Worm (Caenorhabditis elegans) whole organism, mixed stage, embryonic: Measurements from ENCODE around the gene R07B7.6.

Experiments
- bed-3 ChIP-seq: fragments of 200-800 bp; sonication (Bioruptor generic); optimal IDR thresholded peaks from 3 replicates; lab custom pipeline; 2018; ENCODE audit warnings: mild to moderate bottlenecking, missing genetic modification characterization, moderate library complexity, missing compliant biosample characterization
- blmp-1 ChIP-seq: fragments of 150-350 bp; optimal IDR thresholded peaks from 2 replicates; lab custom pipeline; 2014; ENCODE audit warnings: missing biosample characterization, missing genetic modification characterization
- ceh-39 ChIP-seq: fragments of 150-350 bp; optimal IDR thresholded peaks from 2 replicates; lab custom pipeline; 2014; ENCODE audit warnings: missing biosample characterization, missing genetic modification characterization
- ceh-43 ChIP-seq: fragments of 200-800 bp; sonication (Bioruptor generic); optimal IDR thresholded peaks from 2 replicates; lab custom pipeline; 2018; ENCODE audit warnings: mild to moderate bottlenecking, missing genetic modification characterization, moderate library complexity, missing compliant biosample characterization
- ceh-83 ChIP-seq: fragments of 200-800 bp; sonication (Bioruptor generic); optimal IDR thresholded peaks from 2 replicates; lab custom pipeline; 2018; ENCODE audit warnings: mild to moderate bottlenecking, missing genetic modification characterization, missing compliant biosample characterization
- ces-1 ChIP-seq: fragments of 150-350 bp; optimal IDR thresholded peaks from 2 replicates; lab custom pipeline; 2014; ENCODE audit warnings: missing biosample characterization, missing genetic modification reagents, missing genetic modification characterization
- cnd-1 ChIP-seq: fragments of 200-800 bp; sonication (Bioruptor generic); optimal IDR thresholded peaks from 2 replicates; lab custom pipeline; 2018; ENCODE audit warnings: mild to moderate bottlenecking, missing genetic modification characterization, missing compliant biosample characterization
- drap-1 ChIP-seq: fragments of 200-800 bp; sonication (Bioruptor generic); optimal IDR thresholded peaks from 3 replicates; lab custom pipeline; 2018; ENCODE audit warnings: mild to moderate bottlenecking, missing genetic modification characterization, missing compliant biosample characterization
- elt-1 ChIP-seq: sonication (generic microtip); optimal IDR thresholded peaks from 2 replicates; lab custom pipeline; 2017; ENCODE audit warnings: missing genetic modification characterization, mild to moderate bottlenecking, missing compliant biosample characterization, antibody characterized with exemption, moderate library complexity, borderline replicate concordance; ENCODE audit not compliant: insufficient read depth
- elt-3 ChIP-seq: fragments of 150-350 bp; optimal IDR thresholded peaks from 2 replicates; lab custom pipeline; 2014; ENCODE audit warnings: missing biosample characterization, missing genetic modification characterization
- flh-1 ChIP-seq: fragments of 200-800 bp; sonication (Bioruptor generic); optimal IDR thresholded peaks from 2 replicates; lab custom pipeline; 2018; ENCODE audit warnings: mild to moderate bottlenecking, missing genetic modification characterization, moderate library complexity, missing compliant biosample characterization
- ham-2 ChIP-seq: fragments of 200-800 bp; sonication (Bioruptor generic); optimal IDR thresholded peaks from 2 replicates; lab custom pipeline; 2018; ENCODE audit warnings: mild to moderate bottlenecking, missing genetic modification characterization, missing compliant biosample characterization
- hlh-1 ChIP-seq: fragments of 150-350 bp; optimal IDR thresholded peaks from 2 replicates; lab custom pipeline; 2014; ENCODE audit warnings: missing biosample characterization, missing genetic modification reagents, missing genetic modification characterization
- lin-13 ChIP-seq: fragments of 150-350 bp; optimal IDR thresholded peaks from 2 replicates; lab custom pipeline; 2014; ENCODE audit warnings: missing biosample characterization, missing genetic modification characterization
- lin-32 ChIP-seq: fragments of 200-800 bp; sonication (Bioruptor generic); optimal IDR thresholded peaks from 2 replicates; lab custom pipeline; 2018; ENCODE audit warnings: mild to moderate bottlenecking, missing genetic modification characterization, missing compliant biosample characterization
- lsy-2 ChIP-seq: fragments of 150-350 bp; optimal IDR thresholded peaks from 2 replicates; lab custom pipeline; 2014; ENCODE audit warnings: missing biosample characterization, missing genetic modification characterization
- mab-5 ChIP-seq: fragments of 150-350 bp; optimal IDR thresholded peaks from 2 replicates; lab custom pipeline; 2014; ENCODE audit warnings: missing biosample characterization, missing genetic modification characterization
- mep-1 ChIP-seq: fragments of 150-350 bp; optimal IDR thresholded peaks from 2 replicates; lab custom pipeline; 2017; ENCODE audit warnings: missing biosample characterization, missing genetic modification reagents, missing genetic modification characterization, inconsistent platforms
- mls-2 ChIP-seq: sonication (generic microtip); optimal IDR thresholded peaks from 2 replicates; lab custom pipeline; 2016; ENCODE audit warnings: mild to moderate bottlenecking, missing genetic modification characterization, moderate library complexity, missing compliant biosample characterization
- nhr-12 ChIP-seq: fragments of 150-350 bp; optimal IDR thresholded peaks from 2 replicates; lab custom pipeline; 2014; ENCODE audit warnings: missing biosample characterization, missing genetic modification characterization
- nhr-2 ChIP-seq: fragments of 150-350 bp; optimal IDR thresholded peaks from 2 replicates; lab custom pipeline; 2014; ENCODE audit warnings: missing biosample characterization, missing genetic modification characterization
- nhr-237 ChIP-seq: fragments of 150-350 bp; optimal IDR thresholded peaks from 2 replicates; lab custom pipeline; 2014; ENCODE audit warnings: missing biosample characterization, missing genetic modification characterization
- nhr-28 ChIP-seq: fragments of 150-350 bp; optimal IDR thresholded peaks from 2 replicates; lab custom pipeline; 2014; ENCODE audit warnings: missing biosample characterization, missing genetic modification characterization
- nhr-76 ChIP-seq: sonication (generic microtip); optimal IDR thresholded peaks from 2 replicates; lab custom pipeline; 2017; ENCODE audit warnings: missing biosample characterization, missing genetic modification characterization
- pha-4 ChIP-seq: fragments of 150-350 bp; optimal IDR thresholded peaks from 2 replicates; lab custom pipeline; 2018; ENCODE audit warnings: missing biosample characterization, missing genetic modification reagents, missing genetic modification characterization
- sem-2 ChIP-seq: fragments of 200-800 bp; sonication (Bioruptor generic); optimal IDR thresholded peaks from 2 replicates; lab custom pipeline; 2018; ENCODE audit warnings: mild to moderate bottlenecking, missing genetic modification characterization, missing compliant biosample characterization
- snpc-4 ChIP-seq: fragments of 150-350 bp; optimal IDR thresholded peaks from 2 replicates; lab custom pipeline; 2014; ENCODE audit warnings: missing biosample characterization, missing genetic modification characterization
- sptf-1 ChIP-seq: sonication (generic microtip); optimal IDR thresholded peaks from 2 replicates; lab custom pipeline; 2017; ENCODE audit warnings: mild to moderate bottlenecking, missing genetic modification characterization, moderate library complexity, missing compliant biosample characterization
- tbx-8 ChIP-seq: fragments of 200-800 bp; sonication (Bioruptor generic); optimal IDR thresholded peaks from 2 replicates; lab custom pipeline; 2018; ENCODE audit warnings: mild to moderate bottlenecking, missing genetic modification characterization, moderate library complexity, missing compliant biosample characterization
- unc-120 ChIP-seq: sonication (generic microtip); optimal IDR thresholded peaks from 2 replicates; lab custom pipeline; 2017; ENCODE audit warnings: missing genetic modification characterization, missing compliant biosample characterization; ENCODE audit not compliant: poor library complexity, severe bottlenecking
- unc-39 ChIP-seq: fragments of 150-350 bp; optimal IDR thresholded peaks from 2 replicates; lab custom pipeline; 2014; ENCODE audit warnings: missing biosample characterization, missing genetic modification characterization
- unc-62 ChIP-seq: fragments of 150-350 bp; optimal IDR thresholded peaks from 2 replicates; lab custom pipeline; 2014; ENCODE audit warnings: missing biosample characterization, missing genetic modification reagents, missing genetic modification characterization
- ztf-11 ChIP-seq: fragments of 150-350 bp; optimal IDR thresholded peaks from 2 replicates; lab custom pipeline; 2014; ENCODE audit warnings: missing biosample characterization, missing genetic modification characterization

R07B7.6 gene

DNA sequence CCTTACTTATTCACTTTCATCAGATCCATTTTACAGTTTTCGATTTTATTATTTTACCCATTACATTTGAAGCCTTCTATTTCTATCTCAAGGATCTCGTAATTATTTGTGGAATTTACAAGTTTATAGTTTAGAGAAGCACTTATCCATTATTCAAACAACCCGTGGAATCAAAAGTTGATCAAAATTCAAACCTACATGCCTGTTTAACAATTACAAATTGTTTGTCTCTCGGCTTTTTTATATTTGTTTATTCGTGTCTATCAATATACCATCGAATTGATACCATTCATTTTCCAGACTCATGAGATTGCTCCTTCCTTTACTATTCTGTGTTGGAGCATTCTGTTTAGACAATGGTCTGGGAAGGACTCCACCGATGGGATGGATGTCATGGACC lies 12.1 kb upstream of the R07B7.6 start, which contains the start of gene gana-1:
Gene gana-1 (plus strand): TSS at position 301 of the 400 bp plus-strand sequence.
- TF ChIP-seq unc-39 (no peak), elt-1 (tag; lab: Kevin White, UChicago) (no peak), hlh-1 (tag; lab: Kevin White, UChicago) (no peak), bed-3 (GFP tag; lab: Kevin White, UChicago) (no peak), blmp-1 (tag; lab: Kevin White, UChicago) (no peak), ceh-43 (GFP tag; lab: Kevin White, UChicago) (no peak), nhr-12 (no peak), ceh-39 (tag; lab: Kevin White, UChicago) (no peak), sem-2 (GFP tag; lab: Kevin White, UChicago) (no peak), flh-1 (GFP tag; lab: Kevin White, UChicago) (no peak), mep-1 (no peak), sptf-1 (tag; lab: Kevin White, UChicago) (no peak), ztf-11 (tag; lab: Kevin White, UChicago) (no peak), pha-4 (no peak), nhr-2 (tag; lab: Kevin White, UChicago) (no peak), nhr-76 (tag; lab: Kevin White, UChicago) (no peak), ham-2 (GFP tag; lab: Kevin White, UChicago) (no peak), mab-5 (tag; lab: Kevin White, UChicago) (no peak), lin-32 (GFP tag; lab: Kevin White, UChicago) (no peak)

- TF ChIP-seq blmp-1 (tag; lab: Kevin White, UChicago) (no peak), hlh-1 (tag; lab: Kevin White, UChicago) (peak; percentile 67), ceh-43 (GFP tag; lab: Kevin White, UChicago) (no peak), flh-1 (GFP tag; lab: Kevin White, UChicago) (no peak)
Observed at ce11 chrV:12085867-12086634, 11.3 kb upstream of the R07B7.6 start.

- TF ChIP-seq elt-3 (tag; lab: Kevin White, UChicago) = no peak
- no peak for TF ChIP-seq flh-1 (GFP tag; lab: Kevin White, UChicago)
- TF ChIP-seq mls-2 = no peak
- no peak for TF ChIP-seq lin-32 (GFP tag; lab: Kevin White, UChicago)
- no peak for TF ChIP-seq mab-5 (tag; lab: Kevin White, UChicago)
- TF ChIP-seq elt-1 (tag; lab: Kevin White, UChicago) = no peak
- no peak for TF ChIP-seq ham-2 (GFP tag; lab: Kevin White, UChicago)
- TF ChIP-seq unc-120 (tag; lab: Kevin White, UChicago) = no peak
Observed at ce11 chrV:12084216-12084615, 9.4 kb upstream of the R07B7.6 start, which contains the start of gene R07B7.8. Gene R07B7.8 (minus strand): TSS chrV:12084316.

ce11 chrV:12082932-12083331 lies 8.1 kb upstream of the R07B7.6 start, which contains the start of gene R07B7.10:
Gene R07B7.10 (plus strand): TSS chrV:12083216.
- TF ChIP-seq unc-62 (GFP tag; lab: Kevin White, UChicago) (no peak), mab-5 (tag; lab: Kevin White, UChicago) (no peak), ztf-11 (tag; lab: Kevin White, UChicago) (no peak), bed-3 (GFP tag; lab: Kevin White, UChicago) (no peak), cnd-1 (tag; lab: Kevin White, UChicago) (no peak), flh-1 (GFP tag; lab: Kevin White, UChicago) (no peak), elt-1 (tag; lab: Kevin White, UChicago) (no peak)

DNA sequence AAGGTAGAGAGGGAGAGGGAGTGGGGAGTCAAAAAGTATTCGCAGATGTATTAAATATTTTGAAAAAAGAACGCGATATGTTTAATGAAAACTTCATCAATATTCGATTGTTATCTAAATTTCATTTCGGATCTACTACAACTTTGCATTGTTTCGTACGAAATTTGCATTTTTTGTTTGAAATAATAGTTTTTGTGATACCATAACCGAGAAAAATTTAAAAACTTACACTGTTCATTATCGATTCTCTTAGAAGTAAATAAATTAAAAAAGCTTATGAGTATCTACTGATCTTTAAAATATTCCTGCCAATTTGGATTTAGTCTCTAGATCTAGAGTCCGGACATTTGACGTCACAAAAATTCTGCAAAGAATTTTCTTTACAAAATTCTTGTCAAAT lies 5.5 kb upstream of the R07B7.6 start, which contains the start of gene R07B7.9:
Gene R07B7.9 (minus strand): TSS at position 101 of the 400 bp plus-strand sequence.
- TF ChIP-seq ztf-11 (tag; lab: Kevin White, UChicago) (no peak), sptf-1 (tag; lab: Kevin White, UChicago) (no peak), pha-4 (no peak), elt-3 (tag; lab: Kevin White, UChicago) (no peak), lsy-2 (tag; lab: Kevin White, UChicago) (no peak), ceh-43 (GFP tag; lab: Kevin White, UChicago) (no peak), unc-39 (no peak), nhr-28 (tag; lab: Kevin White, UChicago) (no peak), snpc-4 (tag; lab: Kevin White, UChicago) (no peak), tbx-8 (GFP tag; lab: Kevin White, UChicago) (no peak), elt-1 (tag; lab: Kevin White, UChicago) (no peak), ces-1 (GFP tag; lab: Kevin White, UChicago) (no peak), ceh-83 (GFP tag; lab: Kevin White, UChicago) (no peak), drap-1 (GFP tag; lab: Kevin White, UChicago) (no peak), nhr-12 (no peak), cnd-1 (tag; lab: Kevin White, UChicago) (no peak), nhr-237 (tag; lab: Kevin White, UChicago) (no peak), flh-1 (GFP tag; lab: Kevin White, UChicago) (no peak), lin-13 (tag; lab: Kevin White, UChicago) (no peak)
- TF ChIP-seq, all 35 proteins: peak for 0
